Worm (Caenorhabditis elegans) whole organism, midembryonic: ENCODE data around the gene rack-1.

ENCODE experiments used
- T22C8.4 ChIP-seq: fragments of 200-800 bp; sonication (Bioruptor generic); IDR thresholded peaks from 2 replicates; pipeline ENCODE4 v1.3.6; 2022; ENCODE audit warnings: missing genetic modification characterization, missing compliant biosample characterization
- flt-1 ChIP-seq: fragments of 200-800 bp; sonication (Bioruptor generic); IDR thresholded peaks from 2 replicates; pipeline ENCODE4 v1.3.6; 2022; ENCODE audit warnings: missing genetic modification characterization, missing compliant biosample characterization

ce11 chrIV:10128906-10129386, 47.5 kb upstream of the rack-1 start, which contains the start of the genes gtbp-1 and K08F4.3:
- TF ChIP-seq flt-1 = no peak
- no peak for TF ChIP-seq T22C8.4 (GFP tag; lab: Robert Waterston, UW)
